Worm (Caenorhabditis elegans): Measurements from ENCODE around the gene Y37E11AM.2.

DNA sequence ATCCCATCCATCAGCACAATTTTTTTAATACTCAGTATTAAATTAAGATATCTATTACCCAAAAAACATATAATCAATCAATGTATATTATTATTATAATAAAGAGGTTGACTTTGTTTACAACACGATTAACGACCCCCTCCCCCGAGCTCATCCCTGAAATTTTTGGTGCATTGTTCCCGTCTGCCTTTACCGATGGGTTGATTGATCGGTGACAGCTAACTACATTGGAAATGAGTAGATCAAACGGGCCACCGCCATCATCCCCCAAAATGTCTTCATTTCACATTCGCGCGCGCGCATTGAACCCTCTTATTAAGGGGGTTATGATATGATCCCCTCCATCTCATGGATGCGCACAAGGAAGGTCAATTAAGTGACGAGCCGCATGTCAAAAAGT lies 34.6 kb upstream of the Y37E11AM.2 start:
- TF ChIP-seq unc-62 (GFP tag; optimal IDR thresholded peaks at IDR 0.05) (no peak), snpc-3.4 (tag; optimal IDR thresholded peaks at IDR 0.05) (no peak), snpc-4 (GFP tag; optimal IDR thresholded peaks at IDR 0.05) (no peak), snpc-4 (tag; optimal IDR thresholded peaks at IDR 0.05) (no peak), ceh-40 (GFP tag; IDR thresholded peaks at IDR 0.05) (no peak), dpl-1 (GFP tag; optimal IDR thresholded peaks at IDR 0.05) (no peak), nhr-90 (tag; optimal IDR thresholded peaks at IDR 0.05) (no peak), chd-7 (tag; optimal IDR thresholded peaks at IDR 0.05) (no peak), let-607 (tag; optimal IDR thresholded peaks at IDR 0.05) (no peak), efl-1 (GFP tag; optimal IDR thresholded peaks at IDR 0.05) (no peak)

Measured in whole organism, young adult.